Worm (Caenorhabditis elegans) whole organism, midembryonic: ENCODE data around the gene sas-7.

Experiments used
- T22C8.4 ChIP-seq: fragments of 200-800 bp; sonication (Bioruptor generic); IDR thresholded peaks from 2 replicates; pipeline ENCODE4 v1.3.6; 2022; ENCODE audit warnings: missing genetic modification characterization, missing compliant biosample characterization
- flt-1 ChIP-seq: fragments of 200-800 bp; sonication (Bioruptor generic); IDR thresholded peaks from 2 replicates; pipeline ENCODE4 v1.3.6; 2022; ENCODE audit warnings: missing genetic modification characterization, missing compliant biosample characterization
- med-1 ChIP-seq: sonication (generic microtip); optimal IDR thresholded peaks from 2 replicates; lab custom pipeline; 2017; ENCODE audit warnings: missing genetic modification characterization, mild to moderate bottlenecking, missing compliant biosample characterization, antibody characterized with exemption, missing genetic modification reagents; ENCODE audit not compliant: insufficient read depth
- ref-1 ChIP-seq: fragments of 200-800 bp; sonication (Bioruptor generic); conservative IDR thresholded peaks from 2 replicates; pipeline ENCODE4 v1.3.6; 2022; ENCODE audit warnings: missing genetic modification reagents, missing genetic modification characterization, missing compliant biosample characterization
- tab-1 ChIP-seq: fragments of 200-800 bp; sonication (Bioruptor generic); IDR thresholded peaks from 2 replicates; pipeline ENCODE4 v1.3.6; 2022; ENCODE audit warnings: missing genetic modification characterization, missing compliant biosample characterization
- ztf-23 ChIP-seq: fragments of 200-800 bp; sonication (Bioruptor generic); IDR thresholded peaks from 2 replicates; pipeline ENCODE4 v1.3.6; 2022; ENCODE audit warnings: missing genetic modification reagents, missing genetic modification characterization, missing compliant biosample characterization
- ztf-29 ChIP-seq: fragments of 200-800 bp; sonication (Bioruptor generic); IDR thresholded peaks from 2 replicates; pipeline ENCODE4 v1.3.6; 2022; ENCODE audit warnings: missing genetic modification reagents, missing genetic modification characterization, missing compliant biosample characterization

DNA sequence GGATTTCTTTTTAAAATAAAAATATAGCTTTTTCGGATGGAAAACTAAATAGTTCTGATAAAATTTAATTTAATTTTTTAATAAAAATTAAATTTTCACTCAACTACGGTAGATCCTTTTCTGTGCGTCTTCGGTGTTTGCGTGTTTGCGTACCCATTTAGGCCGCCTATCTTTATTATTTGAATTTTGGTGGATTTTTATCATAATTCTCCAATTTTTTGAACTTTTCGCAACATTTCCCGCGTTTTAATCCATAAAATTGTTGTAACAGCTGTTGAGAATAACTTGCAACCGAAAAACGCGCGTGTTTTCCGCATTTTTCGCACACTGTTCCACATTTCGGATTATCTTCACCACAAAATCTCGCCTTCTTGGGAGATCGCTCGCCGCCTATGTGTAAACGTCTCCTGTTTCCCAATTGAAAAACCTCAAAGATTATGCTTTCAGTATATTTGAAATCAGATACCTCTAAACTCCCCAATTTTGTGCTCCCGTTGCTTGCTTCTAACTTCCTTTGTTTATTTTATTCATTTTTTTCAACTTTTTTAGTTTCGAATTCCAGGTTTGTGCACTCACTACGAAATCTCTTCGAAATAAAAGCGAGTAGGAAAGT lies 30.9 kb downstream of the sas-7 start, which contains the start of gene T07C4.3:
- no peak for TF ChIP-seq med-1 (GFP tag; lab: Kevin White, UChicago)
- TF ChIP-seq ztf-23 (GFP tag; lab: Robert Waterston, UW): no peak
- no peak for TF ChIP-seq T22C8.4 (GFP tag; lab: Robert Waterston, UW)
- no peak for TF ChIP-seq tab-1 (GFP tag; lab: Robert Waterston, UW)
- no peak for TF ChIP-seq flt-1 (GFP tag; lab: Robert Waterston, UW)
- TF ChIP-seq ref-1: no peak
- TF ChIP-seq ztf-29: no peak
